Fruit fly (Drosophila melanogaster) whole organism, wandering third instar larva: ENCODE data around the gene CG4424.

Source experiments
- Abd-B ChIP-seq: fragments of >200 bp; optimal IDR thresholded peaks from 2 replicates; lab custom pipeline; 2017; ENCODE audit warnings: missing biosample characterization, missing genetic modification characterization
- CG32264 ChIP-seq: fragments of 200-800 bp; sonication (Bioruptor generic); optimal IDR thresholded peaks from 2 replicates; lab custom pipeline; 2016; ENCODE audit warnings: missing biosample characterization, missing genetic modification characterization
- CG9705 ChIP-seq: fragments of 200-800 bp; sonication (Bioruptor generic); optimal IDR thresholded peaks from 2 replicates; lab custom pipeline; 2018; ENCODE audit warnings: missing biosample characterization, mild to moderate bottlenecking, missing genetic modification characterization
- CrebA ChIP-seq: fragments of 200-800 bp; sonication (Bioruptor generic); optimal IDR thresholded peaks from 2 replicates; lab custom pipeline; 2016; ENCODE audit warnings: missing biosample characterization, mild to moderate bottlenecking, missing genetic modification characterization, borderline replicate concordance
- Dfd ChIP-seq: fragments of >200 bp; optimal IDR thresholded peaks from 2 replicates; lab custom pipeline; 2017; ENCODE audit warnings: missing biosample characterization, missing genetic modification characterization
- Dif ChIP-seq: fragments of 200-275, 200-300 bp; sonication (Bioruptor generic); optimal IDR thresholded peaks from 2 replicates; lab custom pipeline; 2018; ENCODE audit warnings: missing biosample characterization, missing genetic modification characterization; ENCODE audit not compliant: partially characterized antibody
- GATAd ChIP-seq: sonication (Bioruptor generic); optimal IDR thresholded peaks from 2 replicates; lab custom pipeline; 2016; ENCODE audit warnings: missing biosample characterization, missing genetic modification characterization
- HLH106 ChIP-seq: fragments of 200-800 bp; optimal IDR thresholded peaks from 3 replicates; lab custom pipeline; 2019; ENCODE audit warnings: missing biosample characterization, mild to moderate bottlenecking, missing genetic modification characterization, moderate library complexity
- Hr78 ChIP-seq: fragments of >200 bp; optimal IDR thresholded peaks from 2 replicates; lab custom pipeline; 2017; ENCODE audit warnings: missing biosample characterization, missing genetic modification characterization
- Hr83 ChIP-seq: fragments of 200-300 bp; sonication (Bioruptor generic); optimal IDR thresholded peaks from 2 replicates; lab custom pipeline; 2016; ENCODE audit warnings: missing biosample characterization, mild to moderate bottlenecking, missing genetic modification characterization, moderate library complexity; ENCODE audit not compliant: poor library complexity, severe bottlenecking
- Jra ChIP-seq: sonication (Bioruptor generic); optimal IDR thresholded peaks from 2 replicates; lab custom pipeline; 2016; ENCODE audit warnings: missing biosample characterization, missing genetic modification characterization
- Mio ChIP-seq: sonication (Bioruptor generic); optimal IDR thresholded peaks from 2 replicates; lab custom pipeline; 2016; ENCODE audit warnings: missing biosample characterization, missing genetic modification characterization
- Myc ChIP-seq: fragments of >200 bp; optimal IDR thresholded peaks from 2 replicates; lab custom pipeline; 2017
- N ChIP-seq: fragments of >200 bp; optimal IDR thresholded peaks from 2 replicates; lab custom pipeline; 2018; ENCODE audit warnings: missing biosample characterization, missing external identifiers, missing genetic modification characterization
- Sp1 ChIP-seq: fragments of 200-800 bp; sonication (Bioruptor generic); optimal IDR thresholded peaks from 3 replicates; lab custom pipeline; 2019; ENCODE audit warnings: missing biosample characterization, mild to moderate bottlenecking, missing genetic modification characterization, moderate library complexity
- Vsx2 ChIP-seq: fragments of 200-300, 225-300 bp; sonication (Bioruptor generic); optimal IDR thresholded peaks from 2 replicates; lab custom pipeline; 2018; ENCODE audit warnings: missing biosample characterization, missing genetic modification characterization; ENCODE audit not compliant: partially characterized antibody
- brk ChIP-seq: fragments of 200-800 bp; sonication (Bioruptor generic); optimal IDR thresholded peaks from 2 replicates; lab custom pipeline; 2016; ENCODE audit warnings: missing biosample characterization, mild to moderate bottlenecking, missing genetic modification characterization
- dl ChIP-seq, 2 experiments: fragments of 175-275, 200-275 bp in 1 of 2; fragments of 200-275 bp in 1 of 2; sonication (Bioruptor generic); optimal IDR thresholded peaks; lab custom pipeline; 2018; ENCODE audit warnings: mild to moderate bottlenecking in 2 of 2, missing biosample characterization in 2 of 2, missing genetic modification characterization in 2 of 2, moderate library complexity in 2 of 2; ENCODE audit not compliant: partially characterized antibody in 2 of 2, insufficient read depth in 1 of 2
- dmrt93B ChIP-seq: fragments of 200-800 bp; sonication (Bioruptor generic); optimal IDR thresholded peaks from 2 replicates; lab custom pipeline; 2018; ENCODE audit warnings: missing biosample characterization, mild to moderate bottlenecking, missing genetic modification characterization
- dsf ChIP-seq: sonication (Bioruptor generic); optimal IDR thresholded peaks from 2 replicates; lab custom pipeline; 2016; ENCODE audit warnings: missing biosample characterization, missing genetic modification characterization, borderline replicate concordance
- ey ChIP-seq: fragments of 200-800 bp; sonication (Bioruptor generic); optimal IDR thresholded peaks from 2 replicates; lab custom pipeline; 2016; ENCODE audit warnings: missing biosample characterization, missing genetic modification characterization
- foxo ChIP-seq, 2 experiments: fragments of 200-800 bp; sonication (Bioruptor generic); optimal IDR thresholded peaks; 2 replicates in 1 of 2; 3 replicates in 1 of 2; lab custom pipeline; 2016 to 2017; ENCODE audit warnings: missing biosample characterization in 2 of 2, missing genetic modification characterization in 2 of 2
- fru ChIP-seq: fragments of 200-800 bp; sonication (Bioruptor generic); optimal IDR thresholded peaks from 3 replicates; lab custom pipeline; 2016; ENCODE audit warnings: missing biosample characterization, mild to moderate bottlenecking, missing genetic modification characterization
- h ChIP-seq: fragments of 200-800 bp; sonication (Bioruptor generic); optimal IDR thresholded peaks from 3 replicates; lab custom pipeline; 2016; ENCODE audit warnings: missing biosample characterization, mild to moderate bottlenecking, missing genetic modification characterization
- lola ChIP-seq: fragments of >200 bp; optimal IDR thresholded peaks from 2 replicates; lab custom pipeline; 2017; ENCODE audit warnings: missing biosample characterization, missing genetic modification characterization
- pan ChIP-seq: fragments of >200 bp; optimal IDR thresholded peaks from 2 replicates; lab custom pipeline; 2017
- psq ChIP-seq: fragments of 200-800 bp; sonication (Bioruptor generic); optimal IDR thresholded peaks from 3 replicates; lab custom pipeline; 2017; ENCODE audit warnings: missing biosample characterization, mild to moderate bottlenecking, missing genetic modification characterization, moderate library complexity
- rgr ChIP-seq: fragments of 200-800 bp; sonication (Bioruptor generic); optimal IDR thresholded peaks from 3 replicates; lab custom pipeline; 2016; ENCODE audit warnings: missing biosample characterization, mild to moderate bottlenecking, missing genetic modification characterization
- sv ChIP-seq: fragments of 200-800 bp; sonication (Bioruptor generic); optimal IDR thresholded peaks from 3 replicates; lab custom pipeline; 2016; ENCODE audit warnings: missing biosample characterization, missing genetic modification characterization
- tai ChIP-seq: sonication (Bioruptor generic); optimal IDR thresholded peaks from 2 replicates; lab custom pipeline; 2016; ENCODE audit warnings: missing biosample characterization, missing genetic modification characterization
- usp ChIP-seq: fragments of >200 bp; optimal IDR thresholded peaks from 2 replicates; lab custom pipeline; 2017; ENCODE audit warnings: missing biosample characterization, missing genetic modification characterization
- woc ChIP-seq: sonication (Bioruptor generic); optimal IDR thresholded peaks from 2 replicates; lab custom pipeline; 2016; ENCODE audit warnings: missing biosample characterization, mild to moderate bottlenecking, missing genetic modification characterization

The CG4424 gene

DNA sequence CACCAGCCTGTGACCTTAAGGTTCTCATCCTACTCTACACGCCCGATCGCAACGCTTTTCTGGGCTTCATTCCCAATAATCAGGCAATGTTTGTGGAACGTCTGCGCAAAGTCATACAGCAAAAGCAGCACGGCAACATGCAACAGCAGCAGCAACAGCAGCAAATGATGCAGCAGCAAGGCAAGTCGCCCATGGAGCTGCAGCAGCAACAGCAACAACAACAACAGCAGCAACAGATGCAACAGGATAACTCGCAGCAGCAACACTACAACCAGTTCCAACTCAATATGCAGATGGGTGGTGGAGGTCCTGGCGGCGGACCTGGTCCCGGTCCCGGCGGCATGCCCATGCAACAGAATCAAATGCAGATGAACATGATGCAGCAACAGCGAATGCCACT is 16.9 kb downstream of the CG4424 start:
- TF ChIP-seq lola (GFP tag; lab: Kevin White, UChicago), result no peak
- peak; percentile 94 for TF ChIP-seq Dfd (GFP tag; lab: Kevin White, UChicago)
- no peak for TF ChIP-seq fru

DNA sequence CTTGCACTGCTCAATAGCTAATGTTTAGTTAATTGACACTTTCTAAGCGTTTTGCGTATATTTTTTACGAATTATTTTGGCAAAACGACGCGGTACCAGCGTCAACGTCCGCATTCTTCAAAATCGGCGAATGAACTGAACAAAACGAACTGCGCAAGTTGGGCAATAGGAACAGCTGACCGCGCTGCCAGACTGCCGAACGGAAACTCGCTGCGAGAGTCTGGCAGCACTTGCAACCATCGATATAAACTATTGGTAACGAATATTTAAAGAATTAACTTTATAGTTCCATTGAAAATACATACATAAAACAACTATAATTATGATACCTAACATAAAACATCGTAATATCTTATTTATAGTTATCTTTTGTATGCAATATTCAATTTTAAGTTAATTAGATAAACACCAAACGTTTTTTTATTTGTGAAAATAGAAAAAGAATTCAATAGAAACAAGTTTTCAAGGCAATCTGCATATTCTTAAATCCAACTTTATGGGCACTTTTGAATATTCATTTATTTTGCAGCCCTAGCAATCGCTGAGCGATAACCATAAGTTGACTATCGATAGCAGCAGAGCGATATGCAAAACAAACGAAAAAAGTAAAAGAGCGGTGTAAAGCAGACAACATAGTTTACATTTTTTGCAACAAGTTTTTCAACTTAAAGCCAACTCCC is 19.3 kb downstream of the CG4424 start, which contains the start of the genes Hs6st and MED25:
Gene Hs6st (minus strand): TSS at position 141 of the 680 bp plus-strand sequence.
Gene MED25 (plus strand): TSS at position 576 of the 680 bp plus-strand sequence.
- TF ChIP-seq Myc (lab: Kevin White, UChicago) (no peak), rgr (GFP tag; lab: Kevin White, UChicago) (no peak), dmrt93B (peak; percentile 41), sv (GFP tag; lab: Kevin White, UChicago) (peak; percentile 32), Vsx2 (GFP tag; lab: Kevin White, UChicago) (no peak), Hr78 (GFP tag; lab: Kevin White, UChicago) (no peak), Sp1 (peak; percentile 37), CG9705 (peak; percentile 40), dsf (no peak), h (GFP tag; lab: Kevin White, UChicago) (peak; percentile 71), fru (peak; percentile 17), psq (GFP tag; lab: Kevin White, UChicago) (peak; percentile 98), ey (GFP tag; lab: Kevin White, UChicago) (no peak), Dif (GFP tag; lab: Kevin White, UChicago) (no peak), Mio (GFP tag; lab: Kevin White, UChicago) (no peak), pan (lab: Kevin White, UChicago) (no peak), HLH106 (tag; lab: Kevin White, UChicago) (peak; percentile 34), dl (GFP tag; optimal IDR thresholded peaks at IDR 0.05; lab: Kevin White, UChicago; ENCODE audit: insufficient read depth in 1 of 2, partially characterized antibody in 2 of 2) (no peak), Hr83 (GFP tag; lab: Kevin White, UChicago) (peak; percentile 70)
- TF ChIP-seq, all 38 proteins: peak for 9

DNA sequence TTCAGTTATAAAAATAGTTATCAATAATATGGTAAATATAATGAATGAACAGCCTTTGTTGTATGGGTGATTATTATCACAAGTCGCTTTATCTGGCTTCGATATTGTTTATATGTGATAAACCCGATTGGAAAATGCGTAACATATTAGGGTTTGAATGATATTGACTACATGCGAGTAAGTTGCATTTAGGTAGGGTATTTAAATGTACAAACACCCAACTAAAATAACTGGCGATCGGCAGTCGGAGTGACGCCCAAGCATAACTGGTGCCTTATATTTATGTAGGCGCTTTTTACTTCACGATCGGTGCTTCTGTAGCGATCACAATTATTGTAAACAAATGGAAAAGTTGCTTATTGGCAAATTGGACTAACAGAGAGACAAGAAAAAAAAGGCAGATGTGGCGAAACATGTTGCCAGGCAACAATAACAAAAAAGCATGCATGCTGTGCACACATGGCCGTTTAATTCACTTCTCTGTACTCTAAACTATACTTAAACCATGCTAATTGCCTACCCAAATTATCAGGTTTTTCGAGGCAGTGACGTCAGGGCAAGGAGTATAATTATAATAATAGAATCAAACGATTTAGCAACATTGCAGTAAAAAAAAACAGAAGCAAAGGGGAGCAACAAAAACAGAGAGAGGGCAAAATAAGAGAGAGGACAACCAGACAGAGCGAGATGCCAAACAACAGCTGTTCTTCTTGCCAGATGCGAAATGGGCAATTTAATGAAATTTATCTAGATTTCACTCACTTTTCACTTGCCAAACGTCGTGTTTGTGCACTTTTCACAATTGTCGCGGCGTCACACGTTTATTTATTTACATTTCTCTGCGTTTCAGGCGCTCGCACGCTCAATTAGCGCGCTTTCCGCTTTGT is 20.2 kb downstream of the CG4424 start:
- TF ChIP-seq CG32264 (no peak), woc (GFP tag; lab: Kevin White, UChicago) (no peak), dsf (no peak), GATAd (no peak), N (no peak), Hr83 (GFP tag; lab: Kevin White, UChicago) (no peak), ey (GFP tag; lab: Kevin White, UChicago) (no peak), foxo (GFP tag; optimal IDR thresholded peaks at IDR 0.05; lab: Kevin White, UChicago) (no peak), usp (GFP tag; lab: Kevin White, UChicago) (no peak), brk (GFP tag; lab: Kevin White, UChicago) (no peak), Jra (GFP tag; lab: Kevin White, UChicago) (no peak), h (GFP tag; lab: Kevin White, UChicago) (no peak)
- TF ChIP-seq, all 38 proteins: peak for 0

DNA sequence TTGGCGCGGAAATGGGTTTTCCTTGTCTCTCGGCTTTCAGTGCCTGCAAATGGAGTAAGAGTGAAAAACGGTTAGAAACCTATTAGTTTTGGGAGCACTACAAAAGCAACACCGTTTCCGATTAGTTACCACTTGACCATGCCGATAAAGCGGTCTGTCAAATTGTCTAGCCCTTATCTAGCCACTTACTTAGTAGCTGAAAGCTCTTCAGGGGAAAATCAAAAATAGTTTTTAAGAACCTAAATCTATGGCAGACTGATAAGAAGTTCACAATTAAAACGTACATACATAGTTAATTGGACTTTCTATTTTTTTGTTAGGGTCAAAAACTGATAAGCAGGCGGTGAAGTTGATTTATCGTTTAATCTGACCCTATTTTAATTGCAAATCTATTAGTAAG is 21.2 kb downstream of the CG4424 start:
- TF ChIP-seq CG32264, result no peak
- TF ChIP-seq HLH106 (tag; lab: Kevin White, UChicago), result no peak
- TF ChIP-seq psq (GFP tag; lab: Kevin White, UChicago), result no peak
- no peak for TF ChIP-seq N
- no peak for TF ChIP-seq dl (GFP tag; optimal IDR thresholded peaks at IDR 0.05; lab: Kevin White, UChicago; ENCODE audit: insufficient read depth in 1 of 2, partially characterized antibody in 2 of 2)
- no peak for TF ChIP-seq Dif (GFP tag; lab: Kevin White, UChicago)
- TF ChIP-seq lola (GFP tag; lab: Kevin White, UChicago), result no peak
- TF ChIP-seq brk (GFP tag; lab: Kevin White, UChicago), result no peak
- no peak for TF ChIP-seq CrebA (GFP tag; lab: Kevin White, UChicago)
- no peak for TF ChIP-seq foxo (GFP tag; optimal IDR thresholded peaks at IDR 0.05; lab: Kevin White, UChicago)
- no peak for TF ChIP-seq dmrt93B
- TF ChIP-seq tai (GFP tag; lab: Kevin White, UChicago), result no peak
- TF ChIP-seq Dfd (GFP tag; lab: Kevin White, UChicago), result no peak
- TF ChIP-seq dsf, result no peak
- TF ChIP-seq Abd-B, result no peak
- no peak for TF ChIP-seq fru
- no peak for TF ChIP-seq usp (GFP tag; lab: Kevin White, UChicago)
